Fruit fly (Drosophila melanogaster) whole organism, embryonic: ENCODE measurements around the gene Ugt36F1.
A peak's percentile ranks its signal among the peaks of the same experiment; 100 is the strongest.

Experiments used
- Ada2b ChIP-seq: fragments of 200-800 bp; sonication (Bioruptor generic); IDR thresholded peaks from 2 replicates; pipeline ENCODE4 v1.3.6; 2022; ENCODE audit warnings: missing biosample characterization, missing genetic modification characterization
- Bgb ChIP-seq: fragments of 200-800 bp; sonication (Bioruptor generic); IDR thresholded peaks from 2 replicates; pipeline ENCODE4 v1.3.6; 2022; ENCODE audit warnings: missing biosample characterization, missing genetic modification characterization; ENCODE audit not compliant: partially characterized antibody
- C15 ChIP-seq: fragments of 200-800 bp; sonication (Bioruptor generic); IDR thresholded peaks from 3 replicates; pipeline ENCODE4 v1.3.6; 2022; ENCODE audit warnings: missing biosample characterization, missing genetic modification characterization
- CG11695 ChIP-seq: fragments of 200-800 bp; sonication (Bioruptor generic); IDR thresholded peaks from 3 replicates; pipeline ENCODE4 v1.3.6; 2022; ENCODE audit warnings: missing biosample characterization, missing genetic modification characterization
- CG12769 ChIP-seq: fragments of 200-800 bp; sonication (Bioruptor generic); optimal IDR thresholded peaks from 2 replicates; lab custom pipeline; 2019; ENCODE audit warnings: missing biosample characterization, mild to moderate bottlenecking, missing genetic modification characterization, moderate library complexity
- CG12942 ChIP-seq: fragments of 200-800 bp; sonication (Bioruptor generic); optimal IDR thresholded peaks from 3 replicates; lab custom pipeline; 2016; ENCODE audit warnings: missing biosample characterization, missing genetic modification characterization
- CG14441 ChIP-seq: fragments of 200-800 bp; sonication (Bioruptor generic); IDR thresholded peaks from 2 replicates; pipeline ENCODE4 v1.3.6; 2022; ENCODE audit warnings: missing biosample characterization, missing genetic modification characterization
- CG15269 ChIP-seq: fragments of 200-800 bp; sonication (Bioruptor generic); optimal IDR thresholded peaks from 2 replicates; lab custom pipeline; 2018; ENCODE audit warnings: missing biosample characterization, mild to moderate bottlenecking, missing genetic modification characterization, moderate library complexity
- CG17361 ChIP-seq: fragments of 200-800 bp; sonication (Bioruptor generic); IDR thresholded peaks from 3 replicates; pipeline ENCODE4 v1.3.6; 2022; ENCODE audit warnings: missing biosample characterization, missing genetic modification characterization
- CG17802 ChIP-seq: fragments of 200-800 bp; sonication (Bioruptor generic); optimal IDR thresholded peaks from 2 replicates; lab custom pipeline; 2018; ENCODE audit warnings: missing biosample characterization, mild to moderate bottlenecking, missing genetic modification characterization, moderate library complexity
- CG1792 ChIP-seq: fragments of 200-800 bp; sonication (Bioruptor generic); optimal IDR thresholded peaks from 2 replicates; lab custom pipeline; 2016; ENCODE audit warnings: missing biosample characterization, missing genetic modification characterization
- CG2889 ChIP-seq: fragments of 200-800 bp; sonication (Bioruptor generic); IDR thresholded peaks from 3 replicates; pipeline ENCODE4 v1.3.6; 2022; ENCODE audit warnings: missing biosample characterization, missing genetic modification characterization
- CG33213 ChIP-seq: fragments of 200-800 bp; sonication (Bioruptor generic); optimal IDR thresholded peaks from 3 replicates; lab custom pipeline; 2016; ENCODE audit warnings: missing biosample characterization, missing genetic modification characterization
- CG3995 ChIP-seq: fragments of 200-800 bp; sonication (Bioruptor generic); optimal IDR thresholded peaks from 3 replicates; lab custom pipeline; 2016; ENCODE audit warnings: missing biosample characterization, missing genetic modification characterization
- CG5953 ChIP-seq: fragments of 200-800 bp; sonication (Bioruptor generic); IDR thresholded peaks from 2 replicates; pipeline ENCODE4 v1.3.6; 2022; ENCODE audit warnings: missing biosample characterization, missing genetic modification characterization
- CG6254 ChIP-seq: fragments of 200-800 bp; sonication (Bioruptor generic); optimal IDR thresholded peaks from 3 replicates; lab custom pipeline; 2017; ENCODE audit warnings: mild to moderate bottlenecking, missing biosample characterization, missing genetic modification reagents, missing genetic modification characterization
- CG6854 ChIP-seq: fragments of 200-800 bp; sonication (Bioruptor generic); optimal IDR thresholded peaks from 3 replicates; lab custom pipeline; 2017; ENCODE audit warnings: missing biosample characterization, mild to moderate bottlenecking, missing genetic modification characterization
- CG8478 ChIP-seq: fragments of >200 bp; optimal IDR thresholded peaks from 2 replicates; lab custom pipeline; 2018
- CG8765 ChIP-seq: fragments of 200-800 bp; sonication (Bioruptor generic); IDR thresholded peaks from 2 replicates; pipeline ENCODE4 v1.3.6; 2022; ENCODE audit warnings: missing biosample characterization, missing genetic modification characterization
- Chrac-16 ChIP-seq: fragments of 200-800 bp; sonication (Bioruptor generic); optimal IDR thresholded peaks from 3 replicates; lab custom pipeline; 2016; ENCODE audit warnings: missing biosample characterization, missing genetic modification characterization
- CkIIα-i1 ChIP-seq: fragments of 200-800 bp; sonication (Bioruptor generic); IDR thresholded peaks from 2 replicates; pipeline ENCODE4 v1.3.6; 2022; ENCODE audit warnings: missing biosample characterization, missing genetic modification characterization
- CrebB ChIP-seq: fragments of 200-800 bp; sonication (Bioruptor generic); optimal IDR thresholded peaks from 3 replicates; lab custom pipeline; 2018; ENCODE audit warnings: missing biosample characterization, mild to moderate bottlenecking, missing genetic modification characterization
- E2f1 ChIP-seq: fragments of 200-800 bp; sonication (Bioruptor generic); IDR thresholded peaks from 2 replicates; pipeline ENCODE4 v1.3.6; 2022; ENCODE audit warnings: missing biosample characterization, missing genetic modification characterization
- Eip74EF ChIP-seq, 2 experiments: fragments of 200-800 bp in 1 of 2; fragments of >200 bp in 1 of 2; sonication (Bioruptor generic) in 1 of 2; optimal IDR thresholded peaks; 2 replicates each; lab custom pipeline; 2017 to 2019; ENCODE audit warnings: missing biosample characterization in 2 of 2, missing genetic modification characterization in 2 of 2, mild to moderate bottlenecking in 1 of 2, moderate library complexity in 1 of 2
- HHEX ChIP-seq: fragments of 200-800 bp; sonication (Bioruptor generic); optimal IDR thresholded peaks from 3 replicates; lab custom pipeline; 2017; ENCODE audit warnings: missing biosample characterization, mild to moderate bottlenecking, missing genetic modification characterization, missing genetic modification reagents
- Hey ChIP-seq: fragments of 200-800 bp; sonication (Bioruptor generic); optimal IDR thresholded peaks from 3 replicates; lab custom pipeline; 2018; ENCODE audit warnings: missing biosample characterization, mild to moderate bottlenecking, missing genetic modification characterization
- Hr39 ChIP-seq: fragments of >200 bp; optimal IDR thresholded peaks from 2 replicates; lab custom pipeline; 2017
- Hr51 ChIP-seq, 2 experiments: fragments of 200-800 bp; sonication (Bioruptor generic); optimal IDR thresholded peaks; 2 replicates in 1 of 2; 3 replicates in 1 of 2; lab custom pipeline; 2016 to 2018; ENCODE audit warnings: missing biosample characterization in 2 of 2, missing genetic modification characterization in 2 of 2, mild to moderate bottlenecking in 1 of 2, moderate library complexity in 1 of 2
- Hsf ChIP-seq: fragments of 200-800 bp; sonication (Bioruptor generic); optimal IDR thresholded peaks from 3 replicates; lab custom pipeline; 2016; ENCODE audit warnings: missing biosample characterization, missing genetic modification characterization
- Jarid2 ChIP-seq: fragments of 200-800 bp; sonication (Bioruptor generic); optimal IDR thresholded peaks from 3 replicates; lab custom pipeline; 2017; ENCODE audit warnings: mild to moderate bottlenecking, missing biosample characterization, missing genetic modification reagents, missing genetic modification characterization
- Stat92E ChIP-seq, 3 experiments: fragments of >200 bp in 2 of 3; fragments of 200-800 bp in 1 of 3; sonication (Bioruptor generic) in 1 of 3; optimal IDR thresholded peaks; 2 replicates each; lab custom pipeline; 2017 to 2019; ENCODE audit warnings: missing biosample characterization in 3 of 3, missing genetic modification characterization in 3 of 3, mild to moderate bottlenecking in 1 of 3, moderate library complexity in 1 of 3
- al ChIP-seq: fragments of 200-800 bp; sonication (Bioruptor generic); IDR thresholded peaks from 2 replicates; pipeline ENCODE4 v1.3.6; 2022; ENCODE audit warnings: missing biosample characterization, missing genetic modification characterization
- danr ChIP-seq: fragments of 200-800 bp; sonication (Bioruptor generic); IDR thresholded peaks from 2 replicates; pipeline ENCODE4 v1.3.6; 2022; ENCODE audit warnings: missing biosample characterization, missing genetic modification characterization
- dmrt99B ChIP-seq: fragments of 200-800 bp; sonication (Bioruptor generic); optimal IDR thresholded peaks from 2 replicates; lab custom pipeline; 2018; ENCODE audit warnings: missing biosample characterization, mild to moderate bottlenecking, missing genetic modification characterization, moderate library complexity
- dysf ChIP-seq: fragments of 200-800 bp; sonication (Bioruptor generic); IDR thresholded peaks from 3 replicates; pipeline ENCODE4 v1.3.6; 2022; ENCODE audit warnings: missing biosample characterization, missing genetic modification characterization
- ems ChIP-seq: fragments of 200-800 bp; sonication (Bioruptor generic); optimal IDR thresholded peaks from 3 replicates; lab custom pipeline; 2016; ENCODE audit warnings: missing biosample characterization, missing genetic modification characterization
- esg ChIP-seq: fragments of 200-800 bp; sonication (Bioruptor generic); conservative IDR thresholded peaks from 2 replicates; pipeline ENCODE4 v1.3.6; 2022; ENCODE audit warnings: missing biosample characterization, missing genetic modification characterization
- h ChIP-seq: fragments of >200 bp; optimal IDR thresholded peaks from 2 replicates; lab custom pipeline; 2017
- knrl ChIP-seq: fragments of 200-800 bp; sonication (Bioruptor generic); IDR thresholded peaks from 3 replicates; pipeline ENCODE4 v1.3.6; 2022; ENCODE audit warnings: missing biosample characterization, missing genetic modification characterization; ENCODE audit not compliant: partially characterized antibody
- pan ChIP-seq, 4 experiments: fragments of >200 bp in 3 of 4; fragments of 200-800 bp in 1 of 4; sonication (Bioruptor generic) in 1 of 4; optimal IDR thresholded peaks in 3 of 4; IDR thresholded peaks in 1 of 4; 2 replicates each; pipeline versions ENCODE4 v1.3.6 to Lab custom; 2017 to 2022; ENCODE audit warnings: missing biosample characterization in 2 of 4, missing genetic modification characterization in 2 of 4, mixed read lengths in 1 of 4
- phol ChIP-seq: fragments of 200-800 bp; sonication (Bioruptor generic); optimal IDR thresholded peaks from 3 replicates; lab custom pipeline; 2018; ENCODE audit warnings: missing biosample characterization, mild to moderate bottlenecking, missing genetic modification characterization, moderate library complexity
- pnt ChIP-seq: fragments of 200-800 bp; sonication (Bioruptor generic); optimal IDR thresholded peaks from 3 replicates; lab custom pipeline; 2016; ENCODE audit warnings: missing biosample characterization, missing genetic modification characterization
- pum ChIP-seq: fragments of 200-800 bp; sonication (Bioruptor generic); optimal IDR thresholded peaks from 2 replicates; lab custom pipeline; 2016; ENCODE audit warnings: missing biosample characterization, missing genetic modification characterization
- row ChIP-seq: fragments of 200-800 bp; sonication (Bioruptor generic); IDR thresholded peaks from 3 replicates; pipeline ENCODE4 v1.3.6; 2022; ENCODE audit warnings: missing biosample characterization, missing genetic modification characterization
- seq ChIP-seq: fragments of 200-800 bp; sonication (Bioruptor generic); IDR thresholded peaks from 2 replicates; pipeline ENCODE4 v1.3.6; 2022; ENCODE audit warnings: missing biosample characterization, missing genetic modification characterization
- shn ChIP-seq: fragments of 200-800 bp; sonication (Bioruptor generic); optimal IDR thresholded peaks from 3 replicates; lab custom pipeline; 2016; ENCODE audit warnings: missing biosample characterization, missing genetic modification characterization
- sna ChIP-seq: fragments of 200-800 bp; sonication (Bioruptor generic); IDR thresholded peaks from 2 replicates; pipeline ENCODE4 v1.3.6; 2022; ENCODE audit warnings: missing biosample characterization, missing genetic modification characterization; ENCODE audit not compliant: partially characterized antibody
- stwl ChIP-seq: fragments of 200-800 bp; sonication (Bioruptor generic); optimal IDR thresholded peaks from 3 replicates; lab custom pipeline; 2018; ENCODE audit warnings: missing biosample characterization, mild to moderate bottlenecking, missing genetic modification characterization, moderate library complexity
- tgo ChIP-seq: fragments of 200-800 bp; sonication (Bioruptor generic); IDR thresholded peaks from 3 replicates; pipeline ENCODE4 v1.3.6; 2022; ENCODE audit warnings: missing biosample characterization, missing genetic modification characterization
- tin ChIP-seq: fragments of 200-800 bp; sonication (Bioruptor generic); optimal IDR thresholded peaks from 3 replicates; lab custom pipeline; 2016; ENCODE audit warnings: missing biosample characterization, missing genetic modification characterization
- z ChIP-seq: fragments of 200-800 bp; sonication (Bioruptor generic); IDR thresholded peaks from 3 replicates; pipeline ENCODE4 v1.3.6; 2022; ENCODE audit warnings: missing biosample characterization, missing genetic modification characterization

Gene Ugt36F1

dm6 chr2L:18857635-18858059 lies 38.5 kb downstream of the Ugt36F1 start (continued):
- peak; percentile 90 for TF ChIP-seq dysf
- TF ChIP-seq Jarid2 (GFP tag; lab: Kevin White, UChicago), result peak; percentile 60
- peak; percentile 90 for TF ChIP-seq Chrac-16
- TF ChIP-seq CG15269 (tag; lab: Kevin White, UChicago), result peak; percentile 93
- peak; percentile 84 for TF ChIP-seq CG6854
- peak; percentile 81 for TF ChIP-seq danr (GFP tag; lab: Robert Waterston, UW)
- TF ChIP-seq CG11695, result peak; percentile 88
- TF ChIP-seq shn (GFP tag; lab: Kevin White, UChicago), result peak; percentile 81
- TF ChIP-seq CrebB (tag; lab: Kevin White, UChicago), result peak; percentile 81
- TF ChIP-seq sna (GFP tag; lab: Robert Waterston, UW), result no peak
- peak; percentile 82; the same call in 2 of the 3 replicates for TF ChIP-seq tgo (GFP tag; lab: Robert Waterston, UW)
- TF ChIP-seq knrl (GFP tag; lab: Robert Waterston, UW), result no peak
- peak; percentile 75 for TF ChIP-seq CG2889
- peak; percentile 79; the same call in 1 of the 3 replicates for TF ChIP-seq C15 (GFP tag; lab: Robert Waterston, UW)
- peak; percentile 69 for TF ChIP-seq CG3995 (GFP tag; lab: Kevin White, UChicago)
- peak; percentile 86 for TF ChIP-seq E2f1 (GFP tag; lab: Robert Waterston, UW)
- peak; percentile 69 for TF ChIP-seq pum (GFP tag; lab: Kevin White, UChicago)
- 0 out of 3 replicates have a peak, but pooled peaks have one; percentile 35 for TF ChIP-seq z
- TF ChIP-seq pan (optimal IDR thresholded peaks at IDR 0.05; lab: Kevin White, UChicago), result no peak
- peak in 1 of 2 experiments; percentile 95 for TF ChIP-seq pan (GFP tag; optimal IDR thresholded peaks at IDR 0.05 in 1 of 2, IDR thresholded peaks at IDR 0.05 in 1 of 2)
- TF ChIP-seq CG12769 (tag; lab: Kevin White, UChicago), result peak; percentile 94
- peak; percentile 92 for TF ChIP-seq HHEX (GFP tag; lab: Kevin White, UChicago)
- TF ChIP-seq CG17361, result peak; percentile 90
- peak; percentile 84 for TF ChIP-seq CG6254 (GFP tag; lab: Kevin White, UChicago)
- peak; percentile 81 for TF ChIP-seq esg (GFP tag; lab: Robert Waterston, UW)
- peak; percentile 76 for TF ChIP-seq CG8765 (GFP tag; lab: Robert Waterston, UW)
- TF ChIP-seq dmrt99B (tag; lab: Kevin White, UChicago), result peak; percentile 90
- TF ChIP-seq CG5953, result peak; percentile 71
- peak; percentile 60 for TF ChIP-seq CG1792 (GFP tag; lab: Kevin White, UChicago)
- TF ChIP-seq pnt (GFP tag; lab: Kevin White, UChicago), result peak; percentile 84
- peak; percentile 74 for TF ChIP-seq Hey (tag; lab: Kevin White, UChicago)
- peak; percentile 72 for TF ChIP-seq CG17802 (tag; lab: Kevin White, UChicago)
- peak; percentile 94 for TF ChIP-seq phol
- no peak for TF ChIP-seq CG8478
- no peak for TF ChIP-seq Bgb
- TF ChIP-seq row, result peak; percentile 97
- peak; percentile 57; the same call in 1 of the 2 replicates for TF ChIP-seq CkIIα-i1 (GFP tag; lab: Robert Waterston, UW)
- peak; percentile 77 to 94 for TF ChIP-seq Hr51 (GFP tag; optimal IDR thresholded peaks at IDR 0.05; lab: Kevin White, UChicago)
- no peak for TF ChIP-seq Hr39 (lab: Kevin White, UChicago)
- peak; percentile 81 for TF ChIP-seq ems (GFP tag; lab: Kevin White, UChicago)
- peak; percentile 92 for TF ChIP-seq Ada2b (GFP tag; lab: Robert Waterston, UW)
- no peak for TF ChIP-seq Stat92E (GFP tag; optimal IDR thresholded peaks at IDR 0.05; lab: Kevin White, UChicago)
- no peak for TF ChIP-seq Eip74EF (GFP tag; optimal IDR thresholded peaks at IDR 0.05; lab: Kevin White, UChicago)
- TF ChIP-seq h (lab: Kevin White, UChicago), result no peak
- peak; percentile 79 for TF ChIP-seq CG12942 (GFP tag; lab: Kevin White, UChicago)
- peak; percentile 90 for TF ChIP-seq seq (GFP tag; lab: Robert Waterston, UW)
- TF ChIP-seq tin (GFP tag; lab: Kevin White, UChicago), result peak; percentile 77
- TF ChIP-seq CG14441 (GFP tag; lab: Robert Waterston, UW), result peak; percentile 93
- TF ChIP-seq stwl (tag; lab: Kevin White, UChicago), result peak; percentile 61
- TF ChIP-seq CG33213 (GFP tag; lab: Kevin White, UChicago), result peak; percentile 64
- peak; percentile 89 for TF ChIP-seq al
- peak; percentile 95 for TF ChIP-seq Hsf (GFP tag; lab: Kevin White, UChicago)
